Fruit fly (Drosophila melanogaster) whole organism, embryonic: ENCODE data around the gene Prosbeta6.
A peak's percentile ranks its signal among the peaks of the same experiment; 100 is the strongest.

ENCODE experiments used
- Asciz ChIP-seq: fragments of 200-800 bp; sonication (Bioruptor generic); optimal IDR thresholded peaks from 2 replicates; lab custom pipeline; 2017; ENCODE audit warnings: missing biosample characterization, mild to moderate bottlenecking, missing genetic modification characterization, missing genetic modification reagents
- Atf6 ChIP-seq: fragments of 200-800 bp; sonication (Bioruptor generic); IDR thresholded peaks from 2 replicates; pipeline ENCODE4 v1.3.6; 2022; ENCODE audit warnings: missing biosample characterization, missing genetic modification characterization
- Bdp1 ChIP-seq: fragments of 200-800 bp; sonication (Bioruptor generic); optimal IDR thresholded peaks from 3 replicates; lab custom pipeline; 2016; ENCODE audit warnings: missing biosample characterization, missing genetic modification characterization
- CG10654 ChIP-seq: fragments of 200-800 bp; sonication (Bioruptor generic); optimal IDR thresholded peaks from 2 replicates; lab custom pipeline; 2016; ENCODE audit warnings: missing biosample characterization, missing genetic modification characterization
- CG13296 ChIP-seq: fragments of 200-800 bp; sonication (Bioruptor generic); optimal IDR thresholded peaks from 3 replicates; lab custom pipeline; 2018; ENCODE audit warnings: missing biosample characterization, mild to moderate bottlenecking, missing genetic modification characterization
- CG14667 ChIP-seq: fragments of 200-800 bp; sonication (Bioruptor generic); IDR thresholded peaks from 2 replicates; pipeline ENCODE4 v1.3.6; 2022; ENCODE audit warnings: missing biosample characterization, missing genetic modification characterization
- CG17186 ChIP-seq: fragments of 200-800 bp; sonication (Bioruptor generic); optimal IDR thresholded peaks from 3 replicates; lab custom pipeline; 2017; ENCODE audit warnings: missing biosample characterization, missing genetic modification reagents, missing genetic modification characterization
- CG18476 ChIP-seq: fragments of 200-800 bp; sonication (Bioruptor generic); optimal IDR thresholded peaks from 2 replicates; lab custom pipeline; 2016; ENCODE audit warnings: missing biosample characterization, mild to moderate bottlenecking, missing genetic modification characterization
- CG2120 ChIP-seq: fragments of 200-800 bp; sonication (Bioruptor generic); optimal IDR thresholded peaks from 3 replicates; lab custom pipeline; 2016; ENCODE audit warnings: missing biosample characterization, missing genetic modification characterization
- CG30020 ChIP-seq: fragments of 200-800 bp; optimal IDR thresholded peaks from 2 replicates; lab custom pipeline; 2019; ENCODE audit warnings: missing biosample characterization, mild to moderate bottlenecking, missing genetic modification characterization, moderate library complexity
- CG30403 ChIP-seq: fragments of 200-800 bp; sonication (Bioruptor generic); optimal IDR thresholded peaks from 3 replicates; lab custom pipeline; 2016; ENCODE audit warnings: missing biosample characterization, missing genetic modification characterization
- CG4707 ChIP-seq: fragments of 200-800 bp; sonication (Bioruptor generic); optimal IDR thresholded peaks from 2 replicates; lab custom pipeline; 2018; ENCODE audit warnings: missing biosample characterization, mild to moderate bottlenecking, missing genetic modification characterization, moderate library complexity
- CG5953 ChIP-seq: fragments of 200-800 bp; sonication (Bioruptor generic); IDR thresholded peaks from 2 replicates; pipeline ENCODE4 v1.3.6; 2022; ENCODE audit warnings: missing biosample characterization, missing genetic modification characterization
- CG8089 ChIP-seq: fragments of 200-800 bp; sonication (Bioruptor generic); optimal IDR thresholded peaks from 3 replicates; lab custom pipeline; 2016; ENCODE audit warnings: missing biosample characterization, missing genetic modification characterization
- CG9215 ChIP-seq: fragments of 200-800 bp; sonication (Bioruptor generic); IDR thresholded peaks from 2 replicates; pipeline ENCODE4 v1.3.6; 2022; ENCODE audit warnings: missing biosample characterization, missing genetic modification characterization
- Camta ChIP-seq: fragments of 200-800 bp; sonication (Bioruptor generic); optimal IDR thresholded peaks from 2 replicates; lab custom pipeline; 2016; ENCODE audit warnings: missing biosample characterization, missing genetic modification characterization
- Doc2 ChIP-seq: fragments of 200-800 bp; sonication (Bioruptor generic); IDR thresholded peaks from 2 replicates; pipeline ENCODE4 v1.3.6; 2022; ENCODE audit warnings: missing biosample characterization, missing genetic modification characterization
- Doc3 ChIP-seq: fragments of 200-800 bp; sonication (Bioruptor generic); IDR thresholded peaks from 3 replicates; pipeline ENCODE4 v1.3.6; 2022; ENCODE audit warnings: missing biosample characterization, missing genetic modification characterization; ENCODE audit not compliant: partially characterized antibody
- HHEX ChIP-seq: fragments of 200-800 bp; sonication (Bioruptor generic); optimal IDR thresholded peaks from 3 replicates; lab custom pipeline; 2017; ENCODE audit warnings: missing biosample characterization, mild to moderate bottlenecking, missing genetic modification characterization, missing genetic modification reagents
- HLH54F ChIP-seq: fragments of 200-800 bp; sonication (Bioruptor generic); optimal IDR thresholded peaks from 3 replicates; lab custom pipeline; 2016; ENCODE audit warnings: missing biosample characterization, missing genetic modification characterization
- Hsf ChIP-seq: fragments of 200-800 bp; sonication (Bioruptor generic); optimal IDR thresholded peaks from 3 replicates; lab custom pipeline; 2016; ENCODE audit warnings: missing biosample characterization, missing genetic modification characterization
- MESR4 ChIP-seq: fragments of 200-800 bp; sonication (Bioruptor generic); optimal IDR thresholded peaks from 2 replicates; lab custom pipeline; 2018; ENCODE audit warnings: missing biosample characterization, mild to moderate bottlenecking, missing genetic modification characterization, moderate library complexity
- Med ChIP-seq: fragments of 200-800 bp; sonication (Bioruptor generic); peaks from one replicate; lab custom pipeline; 2016; ENCODE audit warnings: missing biosample characterization, missing genetic modification characterization, mild to moderate bottlenecking, inconsistent platforms, moderate library complexity
- Ptx1 ChIP-seq: fragments of 200-800 bp; sonication (Bioruptor generic); IDR thresholded peaks from 2 replicates; pipeline ENCODE4 v1.3.6; 2022; ENCODE audit warnings: missing biosample characterization, missing genetic modification characterization
- Sox100B ChIP-seq: fragments of 200-800 bp; sonication (Bioruptor generic); optimal IDR thresholded peaks from 3 replicates; lab custom pipeline; 2018; ENCODE audit warnings: missing biosample characterization, mild to moderate bottlenecking, missing genetic modification characterization
- Ssrp ChIP-seq: fragments of 200-800 bp; sonication (Bioruptor generic); optimal IDR thresholded peaks from 2 replicates; lab custom pipeline; 2018; ENCODE audit warnings: missing biosample characterization, mild to moderate bottlenecking, missing genetic modification characterization, moderate library complexity
- Stat92E ChIP-seq, 3 experiments: fragments of >200 bp in 2 of 3; fragments of 200-800 bp in 1 of 3; sonication (Bioruptor generic) in 1 of 3; optimal IDR thresholded peaks; 2 replicates each; lab custom pipeline; 2017 to 2019; ENCODE audit warnings: missing biosample characterization in 3 of 3, missing genetic modification characterization in 3 of 3, mild to moderate bottlenecking in 1 of 3, moderate library complexity in 1 of 3
- TFAM ChIP-seq: fragments of 200-800 bp; sonication (Bioruptor generic); optimal IDR thresholded peaks from 2 replicates; lab custom pipeline; 2017; ENCODE audit warnings: missing biosample characterization, missing genetic modification characterization, inconsistent platforms
- aop ChIP-seq: fragments of 200-800 bp; sonication (Bioruptor generic); IDR thresholded peaks from 2 replicates; pipeline ENCODE4 v1.3.6; 2022; ENCODE audit warnings: missing biosample characterization, missing genetic modification characterization
- az2 ChIP-seq: fragments of 200-800 bp; sonication (Bioruptor generic); optimal IDR thresholded peaks from 3 replicates; lab custom pipeline; 2016; ENCODE audit warnings: missing biosample characterization, missing genetic modification characterization
- croc ChIP-seq: fragments of 200-800 bp; sonication (Bioruptor generic); conservative IDR thresholded peaks from 3 replicates; pipeline ENCODE4 v1.3.6; 2022; ENCODE audit warnings: missing biosample characterization, missing genetic modification characterization
- crp ChIP-seq, 2 experiments: fragments of 200-800 bp; sonication (Bioruptor generic); optimal IDR thresholded peaks; 2 replicates in 1 of 2; 3 replicates in 1 of 2; lab custom pipeline; 2017; ENCODE audit warnings: missing biosample characterization in 2 of 2, missing genetic modification characterization in 2 of 2, mild to moderate bottlenecking in 1 of 2, moderate library complexity in 1 of 2
- dmrt11E ChIP-seq: fragments of 200-800 bp; sonication (Bioruptor generic); optimal IDR thresholded peaks from 3 replicates; lab custom pipeline; 2018; ENCODE audit warnings: missing biosample characterization, mild to moderate bottlenecking, missing genetic modification characterization, moderate library complexity
- dpn ChIP-seq, 2 experiments: fragments of 200-800 bp; sonication (Bioruptor generic); optimal IDR thresholded peaks; 3 replicates each; lab custom pipeline; 2016; ENCODE audit warnings: missing biosample characterization in 2 of 2, missing genetic modification characterization in 2 of 2
- eve ChIP-seq, 2 experiments: fragments of >200 bp; optimal IDR thresholded peaks; 2 replicates each; lab custom pipeline; 2017; ENCODE audit warnings: missing biosample characterization in 2 of 2, missing genetic modification characterization in 2 of 2
- gro ChIP-seq: fragments of 200-800 bp; sonication (Bioruptor generic); optimal IDR thresholded peaks from 2 replicates; lab custom pipeline; 2016; ENCODE audit warnings: missing biosample characterization, missing genetic modification characterization
- hkb ChIP-seq, 2 experiments: fragments of 200-800 bp in 1 of 2; fragments of >200 bp in 1 of 2; sonication (Bioruptor generic) in 1 of 2; IDR thresholded peaks in 1 of 2; optimal IDR thresholded peaks in 1 of 2; 2 replicates each; pipeline versions ENCODE4 v1.3.6 to Lab custom; 2017 to 2022; ENCODE audit warnings: missing biosample characterization in 1 of 2, missing genetic modification characterization in 1 of 2
- ind ChIP-seq: fragments of 200-800 bp; sonication (Bioruptor generic); optimal IDR thresholded peaks from 3 replicates; lab custom pipeline; 2016; ENCODE audit warnings: missing biosample characterization, missing genetic modification characterization
- kay ChIP-seq: fragments of 200-800 bp; sonication (Bioruptor generic); optimal IDR thresholded peaks from 2 replicates; lab custom pipeline; 2016; ENCODE audit warnings: missing biosample characterization, missing genetic modification characterization
- lab ChIP-seq: fragments of 200-800 bp; sonication (Bioruptor generic); optimal IDR thresholded peaks from 3 replicates; lab custom pipeline; 2017; ENCODE audit warnings: missing biosample characterization, missing genetic modification characterization, mild to moderate bottlenecking, moderate library complexity, missing genetic modification reagents
- oc ChIP-seq: fragments of 200-800 bp; sonication (Bioruptor generic); optimal IDR thresholded peaks from 2 replicates; lab custom pipeline; 2018; ENCODE audit warnings: missing biosample characterization, mild to moderate bottlenecking, missing genetic modification characterization, moderate library complexity
- p53 ChIP-seq: fragments of 200-800 bp; sonication (Bioruptor generic); optimal IDR thresholded peaks from 2 replicates; lab custom pipeline; 2016; ENCODE audit warnings: missing biosample characterization, missing genetic modification characterization
- repo ChIP-seq: fragments of 200-800 bp; sonication (Bioruptor generic); optimal IDR thresholded peaks from 2 replicates; lab custom pipeline; 2016; ENCODE audit warnings: missing biosample characterization, missing genetic modification characterization
- salm ChIP-seq: fragments of 200-800 bp; sonication (Bioruptor generic); optimal IDR thresholded peaks from 2 replicates; lab custom pipeline; 2018; ENCODE audit warnings: missing biosample characterization, mild to moderate bottlenecking, missing genetic modification characterization
- sens-2 ChIP-seq: fragments of 200-800 bp; sonication (Bioruptor generic); IDR thresholded peaks from 2 replicates; pipeline ENCODE4 v1.3.6; 2022; ENCODE audit warnings: missing biosample characterization, missing genetic modification characterization
- sim ChIP-seq: fragments of 200-800 bp; sonication (Bioruptor generic); IDR thresholded peaks from 2 replicates; pipeline ENCODE4 v1.3.6; 2022; ENCODE audit warnings: missing biosample characterization, missing genetic modification characterization
- so ChIP-seq: fragments of 200-800 bp; sonication (Bioruptor generic); IDR thresholded peaks from 3 replicates; pipeline ENCODE4 v1.3.6; 2022; ENCODE audit warnings: missing biosample characterization, missing genetic modification characterization
- sqz ChIP-seq: fragments of 200-800 bp; sonication (Bioruptor generic); optimal IDR thresholded peaks from 3 replicates; lab custom pipeline; 2018; ENCODE audit warnings: missing biosample characterization, mild to moderate bottlenecking, missing genetic modification characterization
- stc ChIP-seq: fragments of 200-800 bp; sonication (Bioruptor generic); IDR thresholded peaks from 2 replicates; pipeline ENCODE4 v1.3.6; 2022; ENCODE audit warnings: missing biosample characterization, missing genetic modification characterization
- stwl ChIP-seq: fragments of 200-800 bp; sonication (Bioruptor generic); optimal IDR thresholded peaks from 3 replicates; lab custom pipeline; 2018; ENCODE audit warnings: missing biosample characterization, mild to moderate bottlenecking, missing genetic modification characterization, moderate library complexity
- tin ChIP-seq: fragments of 200-800 bp; sonication (Bioruptor generic); optimal IDR thresholded peaks from 3 replicates; lab custom pipeline; 2016; ENCODE audit warnings: missing biosample characterization, missing genetic modification characterization

Prosbeta6 gene

dm6 chr3L:16572208-16572607 lies 38.0 kb downstream of the Prosbeta6 start (continued):
- TF ChIP-seq MESR4 (GFP tag; lab: Kevin White, UChicago): no peak
- no peak for TF ChIP-seq CG30020
- TF ChIP-seq hkb (optimal IDR thresholded peaks at IDR 0.05; lab: Kevin White, UChicago): no peak
- TF ChIP-seq hkb (GFP tag; IDR thresholded peaks at IDR 0.05; lab: Robert Waterston, UW): no peak
- no peak for TF ChIP-seq sim (GFP tag; lab: Robert Waterston, UW)
- TF ChIP-seq p53 (GFP tag; lab: Kevin White, UChicago): no peak
- no peak for TF ChIP-seq CG14667 (GFP tag; lab: Robert Waterston, UW)
- peak; percentile 56 for TF ChIP-seq gro (GFP tag; lab: Kevin White, UChicago)
- no peak for TF ChIP-seq salm (tag; lab: Kevin White, UChicago)
- TF ChIP-seq CG5953 (GFP tag; lab: Robert Waterston, UW): no peak
- TF ChIP-seq stc (GFP tag; lab: Robert Waterston, UW): peak; percentile 34; the same call in 1 of the 2 replicates
- TF ChIP-seq Hsf: no peak
- TF ChIP-seq lab (GFP tag; lab: Kevin White, UChicago): peak; percentile 55
- no peak for TF ChIP-seq crp (GFP tag; optimal IDR thresholded peaks at IDR 0.05; lab: Kevin White, UChicago)
- TF ChIP-seq dmrt11E (tag; lab: Kevin White, UChicago): no peak
- no peak for TF ChIP-seq HLH54F
- TF ChIP-seq stwl (tag; lab: Kevin White, UChicago): peak; percentile 15
- no peak for TF ChIP-seq CG17186 (GFP tag; lab: Kevin White, UChicago)
- peak; percentile 70 for TF ChIP-seq Med (GFP tag; lab: Kevin White, UChicago)
- no peak for TF ChIP-seq CG30403
- no peak for TF ChIP-seq Ssrp (tag; lab: Kevin White, UChicago)
- TF ChIP-seq HHEX (GFP tag; lab: Kevin White, UChicago): peak; percentile 17
- peak; percentile 36 for TF ChIP-seq CG13296 (GFP tag; lab: Kevin White, UChicago)
- peak; percentile 52; the same call in 2 of the 3 replicates for TF ChIP-seq so
- no peak for TF ChIP-seq Doc2 (GFP tag; lab: Robert Waterston, UW)
- TF ChIP-seq repo (GFP tag; lab: Kevin White, UChicago): no peak
- TF ChIP-seq tin (GFP tag; lab: Kevin White, UChicago): no peak
- no peak for TF ChIP-seq ind (GFP tag; lab: Kevin White, UChicago)
- TF ChIP-seq CG8089 (GFP tag; lab: Kevin White, UChicago): no peak
- peak; percentile 39; the same call in 1 of the 2 replicates for TF ChIP-seq Atf6 (GFP tag; lab: Robert Waterston, UW)
- TF ChIP-seq TFAM: no peak
- no peak for TF ChIP-seq CG2120 (GFP tag; lab: Kevin White, UChicago)
- no peak for TF ChIP-seq kay (GFP tag; lab: Kevin White, UChicago)
- TF ChIP-seq sens-2 (GFP tag; lab: Robert Waterston, UW): no peak
- TF ChIP-seq eve (GFP tag; optimal IDR thresholded peaks at IDR 0.05; lab: Kevin White, UChicago): no peak
- no peak for TF ChIP-seq Asciz (GFP tag; lab: Kevin White, UChicago)
- no peak for TF ChIP-seq Sox100B
- TF ChIP-seq aop: no peak
- TF ChIP-seq az2 (GFP tag; lab: Kevin White, UChicago): no peak
- TF ChIP-seq sqz (GFP tag; lab: Kevin White, UChicago): no peak
- peak in 1 of 2 experiments; percentile 0 for TF ChIP-seq dpn (GFP tag; optimal IDR thresholded peaks at IDR 0.05; lab: Kevin White, UChicago)
- peak; percentile 19 for TF ChIP-seq oc (tag; lab: Kevin White, UChicago)
- no peak for TF ChIP-seq CG10654 (GFP tag; lab: Kevin White, UChicago)
- TF ChIP-seq Ptx1 (GFP tag; lab: Robert Waterston, UW): no peak
- TF ChIP-seq Bdp1: no peak
- no peak for TF ChIP-seq CG18476 (GFP tag; lab: Kevin White, UChicago)
- TF ChIP-seq Stat92E (GFP tag; optimal IDR thresholded peaks at IDR 0.05; lab: Kevin White, UChicago): no peak
- TF ChIP-seq CG9215: no peak
- TF ChIP-seq CG4707 (GFP tag; lab: Kevin White, UChicago): no peak
- no peak for TF ChIP-seq Camta (GFP tag; lab: Kevin White, UChicago)
- no peak for TF ChIP-seq croc (GFP tag; lab: Robert Waterston, UW)
- no peak for TF ChIP-seq Doc3 (GFP tag; lab: Robert Waterston, UW)
